Worm (Caenorhabditis elegans): ENCODE data around the gene oac-42.

ce11 chrV:15884698-15885097, at the start of gene oac-42:
- TF ChIP-seq ama-1 (optimal IDR thresholded peaks at IDR 0.05) (no peak), hmbx-1 (tag; optimal IDR thresholded peaks at IDR 0.05) (no peak), F13C5.2 (tag; optimal IDR thresholded peaks at IDR 0.05) (no peak), ets-7 (tag; optimal IDR thresholded peaks at IDR 0.05) (no peak), B0310.2 (tag; optimal IDR thresholded peaks at IDR 0.05) (no peak), hnd-1 (tag; optimal IDR thresholded peaks at IDR 0.05) (no peak), pes-1 (GFP tag; IDR thresholded peaks at IDR 0.05) (no peak)
